Worm (Caenorhabditis elegans): ENCODE measurements around the gene arv-1.

ce11 chrII:10239595-10239994 is 39.0 kb upstream of the arv-1 start, which contains the start of gene mec-15:
- TF ChIP-seq klf-2 (GFP tag; conservative IDR thresholded peaks at IDR 0.05) (no peak), flt-1 (GFP tag; IDR thresholded peaks at IDR 0.05) (no peak), tab-1 (GFP tag; IDR thresholded peaks at IDR 0.05) (no peak), ztf-29 (GFP tag; IDR thresholded peaks at IDR 0.05) (no peak)
